Fruit fly (Drosophila melanogaster) whole organism, embryonic: ENCODE data around the gene CG6923.

Source experiments
- Antp ChIP-seq: fragments of 200-800 bp; sonication (Bioruptor generic); optimal IDR thresholded peaks from 3 replicates; lab custom pipeline; 2016; ENCODE audit warnings: missing biosample characterization, missing genetic modification characterization
- Bteb2 ChIP-seq: fragments of 200-800 bp; sonication (Bioruptor generic); optimal IDR thresholded peaks from 2 replicates; lab custom pipeline; 2016; ENCODE audit warnings: missing biosample characterization, missing genetic modification characterization
- CG10979 ChIP-seq: fragments of 200-800 bp; sonication (Bioruptor generic); optimal IDR thresholded peaks from 2 replicates; lab custom pipeline; 2018; ENCODE audit warnings: missing biosample characterization, mild to moderate bottlenecking, missing genetic modification characterization, moderate library complexity
- CG12219 ChIP-seq: fragments of 200-800 bp; sonication (Bioruptor generic); optimal IDR thresholded peaks from 3 replicates; lab custom pipeline; 2018; ENCODE audit warnings: missing biosample characterization, mild to moderate bottlenecking, missing genetic modification characterization
- CG12391 ChIP-seq: fragments of 200-800 bp; sonication (Bioruptor generic); optimal IDR thresholded peaks from 3 replicates; lab custom pipeline; 2018; ENCODE audit warnings: missing biosample characterization, mild to moderate bottlenecking, missing genetic modification characterization, moderate library complexity
- CG13775 ChIP-seq: fragments of 200-800 bp; sonication (Bioruptor generic); optimal IDR thresholded peaks from 3 replicates; lab custom pipeline; 2017; ENCODE audit warnings: missing biosample characterization, mild to moderate bottlenecking, missing genetic modification characterization
- CG14667 ChIP-seq: fragments of 200-800 bp; sonication (Bioruptor generic); IDR thresholded peaks from 2 replicates; pipeline ENCODE4 v1.3.6; 2022; ENCODE audit warnings: missing biosample characterization, missing genetic modification characterization
- CG15514 ChIP-seq: fragments of 200-800 bp; sonication (Bioruptor generic); optimal IDR thresholded peaks from 3 replicates; lab custom pipeline; 2017; ENCODE audit warnings: missing biosample characterization, missing genetic modification characterization, mild to moderate bottlenecking, moderate library complexity, missing genetic modification reagents
- CG16815 ChIP-seq: fragments of 200-800 bp; sonication (Bioruptor generic); optimal IDR thresholded peaks from 3 replicates; lab custom pipeline; 2017; ENCODE audit warnings: missing biosample characterization, mild to moderate bottlenecking, missing genetic modification characterization
- CG17912 ChIP-seq: fragments of 200-800 bp; sonication (Bioruptor generic); optimal IDR thresholded peaks from 2 replicates; lab custom pipeline; 2018; ENCODE audit warnings: missing biosample characterization, mild to moderate bottlenecking, missing genetic modification characterization
- CG1792 ChIP-seq: fragments of 200-800 bp; sonication (Bioruptor generic); optimal IDR thresholded peaks from 2 replicates; lab custom pipeline; 2016; ENCODE audit warnings: missing biosample characterization, missing genetic modification characterization
- CG2202 ChIP-seq: fragments of 200-800 bp; sonication (Bioruptor generic); optimal IDR thresholded peaks from 2 replicates; lab custom pipeline; 2018; ENCODE audit warnings: missing biosample characterization, mild to moderate bottlenecking, missing genetic modification characterization
- CG2678 ChIP-seq: fragments of 200-800 bp; sonication (Bioruptor generic); optimal IDR thresholded peaks from 3 replicates; lab custom pipeline; 2019; ENCODE audit warnings: missing biosample characterization, mild to moderate bottlenecking, missing genetic modification characterization, moderate library complexity
- CG2889 ChIP-seq: fragments of 200-800 bp; sonication (Bioruptor generic); IDR thresholded peaks from 3 replicates; pipeline ENCODE4 v1.3.6; 2022; ENCODE audit warnings: missing biosample characterization, missing genetic modification characterization
- CG30403 ChIP-seq: fragments of 200-800 bp; sonication (Bioruptor generic); optimal IDR thresholded peaks from 3 replicates; lab custom pipeline; 2016; ENCODE audit warnings: missing biosample characterization, missing genetic modification characterization
- CG33557 ChIP-seq: fragments of 200-800 bp; sonication (Bioruptor generic); optimal IDR thresholded peaks from 2 replicates; lab custom pipeline; 2019; ENCODE audit warnings: missing biosample characterization, mild to moderate bottlenecking, missing genetic modification characterization, moderate library complexity
- CG34376 ChIP-seq: fragments of 200-800 bp; sonication (Bioruptor generic); optimal IDR thresholded peaks from 2 replicates; lab custom pipeline; 2018; ENCODE audit warnings: missing biosample characterization, mild to moderate bottlenecking, missing genetic modification characterization
- CG6765 ChIP-seq: fragments of 200-800 bp; sonication (Bioruptor generic); optimal IDR thresholded peaks from 3 replicates; lab custom pipeline; 2017; ENCODE audit warnings: missing biosample characterization, mild to moderate bottlenecking, missing genetic modification characterization
- CG8944 ChIP-seq: fragments of 200-800 bp; sonication (Bioruptor generic); optimal IDR thresholded peaks from 3 replicates; lab custom pipeline; 2016; ENCODE audit warnings: missing biosample characterization, missing genetic modification characterization
- CG9727 ChIP-seq: fragments of 200-800 bp; sonication (Bioruptor generic); optimal IDR thresholded peaks from 3 replicates; lab custom pipeline; 2017; ENCODE audit warnings: missing biosample characterization, mild to moderate bottlenecking, missing genetic modification characterization
- CG9932 ChIP-seq: fragments of 200-800 bp; sonication (Bioruptor generic); IDR thresholded peaks from 2 replicates; pipeline ENCODE4 v1.3.6; 2022; ENCODE audit warnings: missing biosample characterization, missing genetic modification characterization
- CoRest ChIP-seq: fragments of 200-800 bp; sonication (Bioruptor generic); optimal IDR thresholded peaks from 3 replicates; lab custom pipeline; 2018; ENCODE audit warnings: missing biosample characterization, mild to moderate bottlenecking, missing genetic modification characterization, moderate library complexity
- CrebB ChIP-seq: fragments of 200-800 bp; sonication (Bioruptor generic); optimal IDR thresholded peaks from 3 replicates; lab custom pipeline; 2018; ENCODE audit warnings: missing biosample characterization, mild to moderate bottlenecking, missing genetic modification characterization
- Dip3 ChIP-seq: fragments of 200-800 bp; sonication (Bioruptor generic); optimal IDR thresholded peaks from 3 replicates; lab custom pipeline; 2016; ENCODE audit warnings: missing biosample characterization, missing genetic modification characterization
- Dp ChIP-seq: fragments of 200-800 bp; sonication (Bioruptor generic); optimal IDR thresholded peaks from 2 replicates; lab custom pipeline; 2018; ENCODE audit warnings: missing biosample characterization, mild to moderate bottlenecking, missing genetic modification characterization, moderate library complexity
- ERR ChIP-seq: fragments of 200-800 bp; sonication (Bioruptor generic); optimal IDR thresholded peaks from 2 replicates; lab custom pipeline; 2016; ENCODE audit warnings: missing biosample characterization, missing genetic modification characterization
- Elba2 ChIP-seq: fragments of 200-800 bp; sonication (Bioruptor generic); optimal IDR thresholded peaks from 3 replicates; lab custom pipeline; 2016; ENCODE audit warnings: missing biosample characterization, missing genetic modification characterization
- Fer1 ChIP-seq: fragments of 200-800 bp; sonication (Bioruptor generic); optimal IDR thresholded peaks from 2 replicates; lab custom pipeline; 2017; ENCODE audit warnings: missing biosample characterization, mild to moderate bottlenecking, missing genetic modification characterization
- Hr51 ChIP-seq, 2 experiments: fragments of 200-800 bp; sonication (Bioruptor generic); optimal IDR thresholded peaks; 2 replicates in 1 of 2; 3 replicates in 1 of 2; lab custom pipeline; 2016 to 2018; ENCODE audit warnings: missing biosample characterization in 2 of 2, missing genetic modification characterization in 2 of 2, mild to moderate bottlenecking in 1 of 2, moderate library complexity in 1 of 2
- MTF-1 ChIP-seq: fragments of 200-800 bp; sonication (Bioruptor generic); optimal IDR thresholded peaks from 2 replicates; lab custom pipeline; 2018; ENCODE audit warnings: missing biosample characterization, mild to moderate bottlenecking, missing genetic modification characterization, borderline replicate concordance
- Sry-δ ChIP-seq: fragments of 200-800 bp; sonication (Bioruptor generic); optimal IDR thresholded peaks from 2 replicates; lab custom pipeline; 2016; ENCODE audit warnings: missing biosample characterization, missing genetic modification characterization
- Stat92E ChIP-seq, 3 experiments: fragments of >200 bp in 2 of 3; fragments of 200-800 bp in 1 of 3; sonication (Bioruptor generic) in 1 of 3; optimal IDR thresholded peaks; 2 replicates each; lab custom pipeline; 2017 to 2019; ENCODE audit warnings: missing biosample characterization in 3 of 3, missing genetic modification characterization in 3 of 3, mild to moderate bottlenecking in 1 of 3, moderate library complexity in 1 of 3
- TFAM ChIP-seq: fragments of 200-800 bp; sonication (Bioruptor generic); optimal IDR thresholded peaks from 2 replicates; lab custom pipeline; 2017; ENCODE audit warnings: missing biosample characterization, missing genetic modification characterization, inconsistent platforms
- YL-1 ChIP-seq: fragments of 200-800 bp; sonication (Bioruptor generic); optimal IDR thresholded peaks from 3 replicates; lab custom pipeline; 2017; ENCODE audit warnings: missing biosample characterization, mild to moderate bottlenecking, missing genetic modification characterization
- bab2 ChIP-seq: fragments of 200-800 bp; sonication (Bioruptor generic); optimal IDR thresholded peaks from 2 replicates; lab custom pipeline; 2016; ENCODE audit warnings: missing biosample characterization, missing genetic modification characterization
- bigmax ChIP-seq: fragments of 200-800 bp; sonication (Bioruptor generic); optimal IDR thresholded peaks from 2 replicates; lab custom pipeline; 2018; ENCODE audit warnings: missing biosample characterization, mild to moderate bottlenecking, missing genetic modification characterization
- chif ChIP-seq, 2 experiments: fragments of 200-800 bp; sonication (Bioruptor generic); optimal IDR thresholded peaks; 3 replicates each; lab custom pipeline; 2016; ENCODE audit warnings: missing biosample characterization in 2 of 2, missing genetic modification characterization in 2 of 2
- dmrt11E ChIP-seq: fragments of 200-800 bp; sonication (Bioruptor generic); optimal IDR thresholded peaks from 3 replicates; lab custom pipeline; 2018; ENCODE audit warnings: missing biosample characterization, mild to moderate bottlenecking, missing genetic modification characterization, moderate library complexity
- gro ChIP-seq: fragments of 200-800 bp; sonication (Bioruptor generic); optimal IDR thresholded peaks from 2 replicates; lab custom pipeline; 2016; ENCODE audit warnings: missing biosample characterization, missing genetic modification characterization
- hbn ChIP-seq: fragments of 200-800 bp; sonication (Bioruptor generic); IDR thresholded peaks from 2 replicates; pipeline ENCODE4 v1.3.6; 2022; ENCODE audit warnings: missing biosample characterization, missing genetic modification characterization; ENCODE audit not compliant: partially characterized antibody
- hkb ChIP-seq, 2 experiments: fragments of 200-800 bp in 1 of 2; fragments of >200 bp in 1 of 2; sonication (Bioruptor generic) in 1 of 2; IDR thresholded peaks in 1 of 2; optimal IDR thresholded peaks in 1 of 2; 2 replicates each; pipeline versions ENCODE4 v1.3.6 to Lab custom; 2017 to 2022; ENCODE audit warnings: missing biosample characterization in 1 of 2, missing genetic modification characterization in 1 of 2
- jing ChIP-seq: fragments of 200-800 bp; sonication (Bioruptor generic); optimal IDR thresholded peaks from 2 replicates; lab custom pipeline; 2018; ENCODE audit warnings: missing biosample characterization, mild to moderate bottlenecking, missing genetic modification characterization
- kah ChIP-seq: fragments of 200-800 bp; sonication (Bioruptor generic); optimal IDR thresholded peaks from 2 replicates; lab custom pipeline; 2018; ENCODE audit warnings: missing biosample characterization, mild to moderate bottlenecking, missing genetic modification characterization
- mirr ChIP-seq: fragments of 200-800 bp; sonication (Bioruptor generic); optimal IDR thresholded peaks from 3 replicates; lab custom pipeline; 2018; ENCODE audit warnings: missing biosample characterization, mild to moderate bottlenecking, missing genetic modification characterization
- p53 ChIP-seq: fragments of 200-800 bp; sonication (Bioruptor generic); optimal IDR thresholded peaks from 2 replicates; lab custom pipeline; 2016; ENCODE audit warnings: missing biosample characterization, missing genetic modification characterization
- phol ChIP-seq: fragments of 200-800 bp; sonication (Bioruptor generic); optimal IDR thresholded peaks from 3 replicates; lab custom pipeline; 2018; ENCODE audit warnings: missing biosample characterization, mild to moderate bottlenecking, missing genetic modification characterization, moderate library complexity
- run ChIP-seq: fragments of 200-800 bp; sonication (Bioruptor generic); optimal IDR thresholded peaks from 3 replicates; lab custom pipeline; 2018; ENCODE audit warnings: missing biosample characterization, mild to moderate bottlenecking, missing genetic modification characterization
- wor ChIP-seq: fragments of 200-800 bp; sonication (Bioruptor generic); IDR thresholded peaks from 2 replicates; pipeline ENCODE4 v1.3.6; 2022; ENCODE audit warnings: missing biosample characterization, missing genetic modification characterization

Gene CG6923

DNA sequence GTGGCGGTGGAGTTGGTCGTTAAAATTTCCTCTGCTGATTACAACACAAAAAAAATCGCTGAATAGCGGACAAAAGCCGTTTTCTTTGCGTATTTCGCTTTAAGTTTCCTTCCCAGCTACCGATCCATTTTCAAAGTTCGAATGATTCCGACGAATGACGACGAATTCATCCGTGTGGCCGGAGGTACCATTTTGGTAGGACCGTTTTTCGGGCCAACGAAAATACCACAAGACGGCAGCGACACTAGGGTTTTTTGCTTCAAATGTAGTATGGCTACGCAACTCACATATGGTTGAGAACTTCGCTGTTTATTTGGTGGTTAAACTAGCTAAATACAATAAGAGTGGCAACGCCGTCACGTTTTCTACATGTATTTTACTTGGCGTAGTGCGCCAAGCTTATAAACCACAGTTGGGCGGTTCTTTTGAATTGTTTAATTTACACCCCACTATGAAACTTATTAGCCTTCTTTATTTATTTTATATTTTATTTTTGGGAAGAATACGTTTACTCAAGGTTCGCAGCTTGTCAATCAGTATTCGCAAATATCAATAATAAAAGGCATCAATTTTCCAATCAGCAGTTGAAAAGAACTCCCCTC lies 14.6 kb upstream of the CG6923 start, which contains the start of gene Lk6:
Gene Lk6, minus strand, starts transcription at position 179 of the 602 bp plus-strand sequence.
- peak; percentile 70 for TF ChIP-seq CG9727
- TF ChIP-seq CG34376 (GFP tag; lab: Kevin White, UChicago): peak; percentile 93
- peak; percentile 84 for TF ChIP-seq hkb (optimal IDR thresholded peaks at IDR 0.05; lab: Kevin White, UChicago)
- TF ChIP-seq hkb (GFP tag; IDR thresholded peaks at IDR 0.05; lab: Robert Waterston, UW): no peak
- TF ChIP-seq chif (GFP tag; optimal IDR thresholded peaks at IDR 0.05; lab: Kevin White, UChicago): peak in 1 of 2 experiments; percentile 42
- no peak for TF ChIP-seq hbn (GFP tag; lab: Robert Waterston, UW)
- TF ChIP-seq CG12391 (tag; lab: Kevin White, UChicago): peak; percentile 66
- TF ChIP-seq run (tag; lab: Kevin White, UChicago): peak; percentile 82
- peak; percentile 16 for TF ChIP-seq bab2 (GFP tag; lab: Kevin White, UChicago)
- no peak for TF ChIP-seq CG2889 (GFP tag; lab: Robert Waterston, UW)
- peak; percentile 86 for TF ChIP-seq YL-1 (GFP tag; lab: Kevin White, UChicago)
- peak; percentile 28 for TF ChIP-seq CG33557 (GFP tag; lab: Kevin White, UChicago)
- peak; percentile 83 for TF ChIP-seq gro (GFP tag; lab: Kevin White, UChicago)
- TF ChIP-seq ERR (GFP tag; lab: Kevin White, UChicago): peak; percentile 28
- TF ChIP-seq Elba2 (GFP tag; lab: Kevin White, UChicago): peak; percentile 65
- TF ChIP-seq jing (GFP tag; lab: Kevin White, UChicago): no peak
- TF ChIP-seq CG30403 (GFP tag; lab: Kevin White, UChicago): peak; percentile 25
- no peak for TF ChIP-seq CG14667
- peak; percentile 25 for TF ChIP-seq Bteb2
- TF ChIP-seq CG13775 (GFP tag; lab: Kevin White, UChicago): peak; percentile 1
- TF ChIP-seq CG10979: peak; percentile 15
- peak; percentile 33 for TF ChIP-seq Dip3 (GFP tag; lab: Kevin White, UChicago)
- no peak for TF ChIP-seq TFAM
- TF ChIP-seq CG17912 (GFP tag; lab: Kevin White, UChicago): peak; percentile 60
- peak; percentile 81 for TF ChIP-seq CG6765
- peak; percentile 20 for TF ChIP-seq dmrt11E (tag; lab: Kevin White, UChicago)
- TF ChIP-seq CG9932: no peak
- no peak for TF ChIP-seq kah (GFP tag; lab: Kevin White, UChicago)
- peak; percentile 19 for TF ChIP-seq CG8944 (GFP tag; lab: Kevin White, UChicago)
- no peak for TF ChIP-seq CG16815 (GFP tag; lab: Kevin White, UChicago)
- TF ChIP-seq Fer1 (GFP tag; lab: Kevin White, UChicago): peak; percentile 82
- TF ChIP-seq CG15514 (GFP tag; lab: Kevin White, UChicago): peak; percentile 93
- TF ChIP-seq CG1792 (GFP tag; lab: Kevin White, UChicago): peak; percentile 9
- peak; percentile 99 for TF ChIP-seq Dp (GFP tag; lab: Kevin White, UChicago)
- peak; percentile 14 for TF ChIP-seq Antp (GFP tag; lab: Kevin White, UChicago)
- peak; percentile 40 for TF ChIP-seq CG12219
- peak; percentile 88 for TF ChIP-seq phol
- peak in 1 of 3 experiments; percentile 91 for TF ChIP-seq Stat92E (GFP tag; optimal IDR thresholded peaks at IDR 0.05; lab: Kevin White, UChicago)
- peak; percentile 50 for TF ChIP-seq CG2678 (tag; lab: Kevin White, UChicago)
- peak; percentile 28 to 55 for TF ChIP-seq Hr51 (GFP tag; optimal IDR thresholded peaks at IDR 0.05; lab: Kevin White, UChicago)
- peak; percentile 25 for TF ChIP-seq p53
- TF ChIP-seq MTF-1 (GFP tag; lab: Kevin White, UChicago): peak; percentile 45
- TF ChIP-seq CoRest: peak; percentile 62
- TF ChIP-seq CG2202 (tag; lab: Kevin White, UChicago): peak; percentile 35
- TF ChIP-seq bigmax: peak; percentile 48
- peak; percentile 76 for TF ChIP-seq mirr
- no peak for TF ChIP-seq wor (GFP tag; lab: Robert Waterston, UW)
- TF ChIP-seq Sry-δ (GFP tag; lab: Kevin White, UChicago): peak; percentile 67
- peak; percentile 83 for TF ChIP-seq CrebB (tag; lab: Kevin White, UChicago)
